Worm (Caenorhabditis elegans) whole organism, early embryonic: ENCODE data around the gene smcr-8.

Source experiments
- B0310.2 ChIP-seq: sonication (generic microtip); optimal IDR thresholded peaks from 2 replicates; lab custom pipeline; 2016; ENCODE audit warnings: mild to moderate bottlenecking, missing genetic modification characterization, missing compliant biosample characterization
- aly-1 ChIP-seq: sonication (generic microtip); optimal IDR thresholded peaks from 2 replicates; lab custom pipeline; 2016; ENCODE audit warnings: missing genetic modification characterization, missing compliant biosample characterization
- ceh-13 ChIP-seq: fragments of 200-800 bp; sonication (Bioruptor generic); optimal IDR thresholded peaks from 2 replicates; lab custom pipeline; 2018; ENCODE audit warnings: mild to moderate bottlenecking, missing genetic modification characterization, missing compliant biosample characterization
- ceh-36 ChIP-seq: sonication (generic microtip); optimal IDR thresholded peaks from 2 replicates; lab custom pipeline; 2016; ENCODE audit warnings: missing genetic modification characterization, inconsistent platforms, missing compliant biosample characterization
- ets-7 ChIP-seq: sonication (generic microtip); optimal IDR thresholded peaks from 2 replicates; lab custom pipeline; 2016; ENCODE audit warnings: missing genotype, missing genetic modification characterization, missing compliant biosample characterization
- flt-1 ChIP-seq: fragments of 200-800 bp; sonication (Bioruptor generic); IDR thresholded peaks from 2 replicates; pipeline ENCODE4 v1.3.6; 2022; ENCODE audit warnings: missing genetic modification characterization, missing compliant biosample characterization
- hmbx-1 ChIP-seq: sonication (generic microtip); optimal IDR thresholded peaks from 2 replicates; lab custom pipeline; 2016; ENCODE audit warnings: mild to moderate bottlenecking, missing genetic modification characterization, missing compliant biosample characterization
- hmg-4 ChIP-seq: fragments of 200-800 bp; sonication (Bioruptor generic); optimal IDR thresholded peaks from 2 replicates; lab custom pipeline; 2018; ENCODE audit warnings: mild to moderate bottlenecking, missing genetic modification characterization, missing compliant biosample characterization
- hnd-1 ChIP-seq: sonication (generic microtip); optimal IDR thresholded peaks from 2 replicates; lab custom pipeline; 2016; ENCODE audit warnings: missing genetic modification characterization, missing compliant biosample characterization
- pes-1 ChIP-seq: fragments of 200-800 bp; sonication (Bioruptor generic); IDR thresholded peaks from 2 replicates; pipeline ENCODE4 v1.3.6; 2022; ENCODE audit warnings: missing genetic modification reagents, missing genetic modification characterization, missing compliant biosample characterization
- scrt-1 ChIP-seq: fragments of 200-800 bp; sonication (Bioruptor generic); IDR thresholded peaks from 2 replicates; pipeline ENCODE4 v1.3.6; 2022; ENCODE audit warnings: missing genetic modification characterization, missing compliant biosample characterization
- sea-1 ChIP-seq: fragments of 200-800 bp; sonication (Bioruptor generic); conservative IDR thresholded peaks from 2 replicates; pipeline ENCODE4 v1.3.6; 2022; ENCODE audit warnings: missing genetic modification characterization, missing compliant biosample characterization
- tbx-11 ChIP-seq: fragments of 200-800 bp; sonication (Bioruptor generic); IDR thresholded peaks from 2 replicates; pipeline ENCODE4 v1.3.6; 2022; ENCODE audit warnings: missing genetic modification characterization, missing compliant biosample characterization
- tbx-37 ChIP-seq: fragments of 200-800 bp; sonication (Bioruptor generic); conservative IDR thresholded peaks from 2 replicates; pipeline ENCODE4 v1.3.6; 2022; ENCODE audit warnings: missing genetic modification reagents, missing genetic modification characterization, missing compliant biosample characterization
- tra-4 ChIP-seq: sonication (generic microtip); optimal IDR thresholded peaks from 2 replicates; lab custom pipeline; 2017; ENCODE audit warnings: missing genetic modification characterization, missing compliant biosample characterization

smcr-8 gene

ce11 chrIII:5044709-5045108 lies 45.5 kb downstream of the smcr-8 start, which contains the start of gene C45G9.14:
C45G9.14 (plus strand) TSS chrIII:5045009.
- no peak for TF ChIP-seq tbx-11 (GFP tag; lab: Robert Waterston, UW)

ce11 chrIII:5047175-5047574 lies 48.0 kb downstream of the smcr-8 start, which contains the start of gene txbp-3:
txbp-3 (minus strand) TSS chrIII:5047459.
- TF ChIP-seq flt-1 (GFP tag; lab: Robert Waterston, UW) (no peak), aly-1 (no peak), ceh-13 (GFP tag; lab: Kevin White, UChicago) (no peak), scrt-1 (GFP tag; lab: Robert Waterston, UW) (no peak), hmbx-1 (tag; lab: Kevin White, UChicago) (no peak), ceh-36 (tag; lab: Kevin White, UChicago) (no peak), hmg-4 (GFP tag; lab: Kevin White, UChicago) (no peak), B0310.2 (tag; lab: Kevin White, UChicago) (no peak), sea-1 (GFP tag; lab: Robert Waterston, UW) (no peak), pes-1 (GFP tag; lab: Robert Waterston, UW) (no peak), tra-4 (tag; lab: Kevin White, UChicago) (no peak)

ce11 chrIII:5047740-5048139 lies 48.6 kb downstream of the smcr-8 start, which contains the start of gene C45G9.5:
C45G9.5 (plus strand) TSS chrIII:5048117.
- TF ChIP-seq ets-7 (tag; lab: Kevin White, UChicago), result no peak
- no peak for TF ChIP-seq scrt-1 (GFP tag; lab: Robert Waterston, UW)
- no peak for TF ChIP-seq B0310.2 (tag; lab: Kevin White, UChicago)
- no peak for TF ChIP-seq pes-1 (GFP tag; lab: Robert Waterston, UW)
- no peak for TF ChIP-seq tbx-37 (GFP tag; lab: Robert Waterston, UW)
- TF ChIP-seq hmg-4 (GFP tag; lab: Kevin White, UChicago), result no peak
- TF ChIP-seq ceh-36 (tag; lab: Kevin White, UChicago), result no peak
- no peak for TF ChIP-seq tbx-11 (GFP tag; lab: Robert Waterston, UW)
- TF ChIP-seq hnd-1 (tag; lab: Kevin White, UChicago), result no peak
- TF ChIP-seq sea-1 (GFP tag; lab: Robert Waterston, UW), result no peak
- TF ChIP-seq flt-1 (GFP tag; lab: Robert Waterston, UW), result no peak
